Worm (Caenorhabditis elegans) whole organism, late embryonic: ENCODE measurements around the gene ugt-56.

Source experiments
- che-1 ChIP-seq: sonication (generic microtip); optimal IDR thresholded peaks from 2 replicates; lab custom pipeline; 2016; ENCODE audit warnings: mild to moderate bottlenecking, missing genetic modification characterization, missing compliant biosample characterization
- nfya-1 ChIP-seq: sonication (generic microtip); optimal IDR thresholded peaks from 2 replicates; lab custom pipeline; 2017; ENCODE audit warnings: missing genetic modification characterization, mild to moderate bottlenecking, missing compliant biosample characterization, antibody characterized with exemption, moderate library complexity
- nhr-11 ChIP-seq: fragments of 150-350 bp; optimal IDR thresholded peaks from 2 replicates; lab custom pipeline; 2014; ENCODE audit warnings: missing biosample characterization, missing genetic modification characterization
- pqm-1 ChIP-seq: sonication (generic microtip); optimal IDR thresholded peaks from 2 replicates; lab custom pipeline; 2016; ENCODE audit warnings: missing genetic modification characterization, missing compliant biosample characterization
- ttx-3 ChIP-seq: sonication (generic microtip); optimal IDR thresholded peaks from 2 replicates; lab custom pipeline; 2016; ENCODE audit warnings: missing genetic modification reagents, missing genetic modification characterization, missing compliant biosample characterization
- unc-86 ChIP-seq: sonication (generic microtip); optimal IDR thresholded peaks from 2 replicates; lab custom pipeline; 2016; ENCODE audit warnings: missing genetic modification characterization, missing compliant biosample characterization

DNA sequence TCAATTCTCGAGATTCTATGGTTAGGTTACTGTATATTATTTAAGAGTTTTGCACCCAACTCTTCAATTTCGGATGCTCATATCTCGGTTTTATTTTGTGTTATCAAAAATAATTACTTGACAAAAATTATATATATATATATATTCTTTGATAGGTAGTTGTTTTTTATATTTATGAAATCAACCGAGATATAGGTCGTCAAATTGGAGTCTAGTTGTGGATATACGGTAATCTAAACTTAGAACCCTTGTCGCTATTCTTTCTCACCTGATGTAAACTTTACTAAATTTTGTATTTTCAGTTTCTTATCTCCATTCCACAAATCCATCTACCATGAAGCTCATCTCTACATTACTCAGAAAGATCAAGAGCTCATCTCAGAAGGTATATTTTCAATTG, 24.4 kb downstream of the ugt-56 start, which contains the start of gene F55C5.10:
- TF ChIP-seq nhr-11 (tag; lab: Kevin White, UChicago) (no peak), unc-86 (tag; lab: Kevin White, UChicago) (no peak), pqm-1 (tag; lab: Kevin White, UChicago) (no peak), nfya-1 (tag; lab: Kevin White, UChicago) (no peak), ttx-3 (no peak), che-1 (no peak)
